Fruit fly (Drosophila melanogaster) whole organism, wandering third instar larva: ENCODE results near the gene Mulk.

Experiments used
- Abd-B ChIP-seq: fragments of >200 bp; optimal IDR thresholded peaks from 2 replicates; lab custom pipeline; 2017; ENCODE audit warnings: missing biosample characterization, missing genetic modification characterization
- CG32264 ChIP-seq: fragments of 200-800 bp; sonication (Bioruptor generic); optimal IDR thresholded peaks from 2 replicates; lab custom pipeline; 2016; ENCODE audit warnings: missing biosample characterization, missing genetic modification characterization
- CG9705 ChIP-seq: fragments of 200-800 bp; sonication (Bioruptor generic); optimal IDR thresholded peaks from 2 replicates; lab custom pipeline; 2018; ENCODE audit warnings: missing biosample characterization, mild to moderate bottlenecking, missing genetic modification characterization
- CrebA ChIP-seq: fragments of 200-800 bp; sonication (Bioruptor generic); optimal IDR thresholded peaks from 2 replicates; lab custom pipeline; 2016; ENCODE audit warnings: missing biosample characterization, mild to moderate bottlenecking, missing genetic modification characterization, borderline replicate concordance
- Dfd ChIP-seq: fragments of >200 bp; optimal IDR thresholded peaks from 2 replicates; lab custom pipeline; 2017; ENCODE audit warnings: missing biosample characterization, missing genetic modification characterization
- Dif ChIP-seq: fragments of 200-275, 200-300 bp; sonication (Bioruptor generic); optimal IDR thresholded peaks from 2 replicates; lab custom pipeline; 2018; ENCODE audit warnings: missing biosample characterization, missing genetic modification characterization; ENCODE audit not compliant: partially characterized antibody
- GATAd ChIP-seq: sonication (Bioruptor generic); optimal IDR thresholded peaks from 2 replicates; lab custom pipeline; 2016; ENCODE audit warnings: missing biosample characterization, missing genetic modification characterization
- HLH106 ChIP-seq: fragments of 200-800 bp; optimal IDR thresholded peaks from 3 replicates; lab custom pipeline; 2019; ENCODE audit warnings: missing biosample characterization, mild to moderate bottlenecking, missing genetic modification characterization, moderate library complexity
- Hnf4 ChIP-seq: fragments of 200-800 bp; sonication (Bioruptor generic); optimal IDR thresholded peaks from 2 replicates; lab custom pipeline; 2016; ENCODE audit warnings: missing biosample characterization, mild to moderate bottlenecking, missing genetic modification characterization
- Hr78 ChIP-seq: fragments of >200 bp; optimal IDR thresholded peaks from 2 replicates; lab custom pipeline; 2017; ENCODE audit warnings: missing biosample characterization, missing genetic modification characterization
- Hr83 ChIP-seq: fragments of 200-300 bp; sonication (Bioruptor generic); optimal IDR thresholded peaks from 2 replicates; lab custom pipeline; 2016; ENCODE audit warnings: missing biosample characterization, mild to moderate bottlenecking, missing genetic modification characterization, moderate library complexity; ENCODE audit not compliant: poor library complexity, severe bottlenecking
- Jra ChIP-seq: sonication (Bioruptor generic); optimal IDR thresholded peaks from 2 replicates; lab custom pipeline; 2016; ENCODE audit warnings: missing biosample characterization, missing genetic modification characterization
- Mio ChIP-seq: sonication (Bioruptor generic); optimal IDR thresholded peaks from 2 replicates; lab custom pipeline; 2016; ENCODE audit warnings: missing biosample characterization, missing genetic modification characterization
- Myc ChIP-seq: fragments of >200 bp; optimal IDR thresholded peaks from 2 replicates; lab custom pipeline; 2017
- N ChIP-seq: fragments of >200 bp; optimal IDR thresholded peaks from 2 replicates; lab custom pipeline; 2018; ENCODE audit warnings: missing biosample characterization, missing external identifiers, missing genetic modification characterization
- OdsH ChIP-seq: fragments of 200-800 bp; sonication (Bioruptor generic); optimal IDR thresholded peaks from 2 replicates; lab custom pipeline; 2016; ENCODE audit warnings: missing biosample characterization, mild to moderate bottlenecking, missing genetic modification characterization
- Rel ChIP-seq, 2 experiments: fragments of 200-800 bp; sonication (Bioruptor generic) in 1 of 2; optimal IDR thresholded peaks; 2 replicates in 1 of 2; 3 replicates in 1 of 2; lab custom pipeline; 2016 to 2019; ENCODE audit warnings: mild to moderate bottlenecking in 2 of 2, missing biosample characterization in 2 of 2, missing genetic modification characterization in 2 of 2, moderate library complexity in 1 of 2
- Sp1 ChIP-seq: fragments of 200-800 bp; sonication (Bioruptor generic); optimal IDR thresholded peaks from 3 replicates; lab custom pipeline; 2019; ENCODE audit warnings: missing biosample characterization, mild to moderate bottlenecking, missing genetic modification characterization, moderate library complexity
- Vsx2 ChIP-seq: fragments of 200-300, 225-300 bp; sonication (Bioruptor generic); optimal IDR thresholded peaks from 2 replicates; lab custom pipeline; 2018; ENCODE audit warnings: missing biosample characterization, missing genetic modification characterization; ENCODE audit not compliant: partially characterized antibody
- br ChIP-seq: fragments of 200-800 bp; sonication (Bioruptor generic); optimal IDR thresholded peaks from 2 replicates; lab custom pipeline; 2016; ENCODE audit warnings: missing biosample characterization, missing genetic modification characterization
- brk ChIP-seq: fragments of 200-800 bp; sonication (Bioruptor generic); optimal IDR thresholded peaks from 2 replicates; lab custom pipeline; 2016; ENCODE audit warnings: missing biosample characterization, mild to moderate bottlenecking, missing genetic modification characterization
- dl ChIP-seq, 2 experiments: fragments of 175-275, 200-275 bp in 1 of 2; fragments of 200-275 bp in 1 of 2; sonication (Bioruptor generic); optimal IDR thresholded peaks; lab custom pipeline; 2018; ENCODE audit warnings: mild to moderate bottlenecking in 2 of 2, missing biosample characterization in 2 of 2, missing genetic modification characterization in 2 of 2, moderate library complexity in 2 of 2; ENCODE audit not compliant: partially characterized antibody in 2 of 2, insufficient read depth in 1 of 2
- dmrt93B ChIP-seq: fragments of 200-800 bp; sonication (Bioruptor generic); optimal IDR thresholded peaks from 2 replicates; lab custom pipeline; 2018; ENCODE audit warnings: missing biosample characterization, mild to moderate bottlenecking, missing genetic modification characterization
- dsf ChIP-seq: sonication (Bioruptor generic); optimal IDR thresholded peaks from 2 replicates; lab custom pipeline; 2016; ENCODE audit warnings: missing biosample characterization, missing genetic modification characterization, borderline replicate concordance
- ey ChIP-seq: fragments of 200-800 bp; sonication (Bioruptor generic); optimal IDR thresholded peaks from 2 replicates; lab custom pipeline; 2016; ENCODE audit warnings: missing biosample characterization, missing genetic modification characterization
- foxo ChIP-seq, 2 experiments: fragments of 200-800 bp; sonication (Bioruptor generic); optimal IDR thresholded peaks; 2 replicates in 1 of 2; 3 replicates in 1 of 2; lab custom pipeline; 2016 to 2017; ENCODE audit warnings: missing biosample characterization in 2 of 2, missing genetic modification characterization in 2 of 2
- fru ChIP-seq: fragments of 200-800 bp; sonication (Bioruptor generic); optimal IDR thresholded peaks from 3 replicates; lab custom pipeline; 2016; ENCODE audit warnings: missing biosample characterization, mild to moderate bottlenecking, missing genetic modification characterization
- h ChIP-seq: fragments of 200-800 bp; sonication (Bioruptor generic); optimal IDR thresholded peaks from 3 replicates; lab custom pipeline; 2016; ENCODE audit warnings: missing biosample characterization, mild to moderate bottlenecking, missing genetic modification characterization
- jim ChIP-seq: fragments of 175-275, 200-325 bp; sonication (Bioruptor generic); optimal IDR thresholded peaks from 2 replicates; lab custom pipeline; 2016; ENCODE audit warnings: missing biosample characterization, mild to moderate bottlenecking, missing genetic modification characterization
- lola ChIP-seq: fragments of >200 bp; optimal IDR thresholded peaks from 2 replicates; lab custom pipeline; 2017; ENCODE audit warnings: missing biosample characterization, missing genetic modification characterization
- pan ChIP-seq: fragments of >200 bp; optimal IDR thresholded peaks from 2 replicates; lab custom pipeline; 2017
- psq ChIP-seq: fragments of 200-800 bp; sonication (Bioruptor generic); optimal IDR thresholded peaks from 3 replicates; lab custom pipeline; 2017; ENCODE audit warnings: missing biosample characterization, mild to moderate bottlenecking, missing genetic modification characterization, moderate library complexity
- rgr ChIP-seq: fragments of 200-800 bp; sonication (Bioruptor generic); optimal IDR thresholded peaks from 3 replicates; lab custom pipeline; 2016; ENCODE audit warnings: missing biosample characterization, mild to moderate bottlenecking, missing genetic modification characterization
- sage ChIP-seq: fragments of 200-800 bp; sonication (Bioruptor generic); optimal IDR thresholded peaks from 2 replicates; lab custom pipeline; 2016; ENCODE audit warnings: missing biosample characterization, mild to moderate bottlenecking, missing genetic modification characterization
- sv ChIP-seq: fragments of 200-800 bp; sonication (Bioruptor generic); optimal IDR thresholded peaks from 3 replicates; lab custom pipeline; 2016; ENCODE audit warnings: missing biosample characterization, missing genetic modification characterization
- tai ChIP-seq: sonication (Bioruptor generic); optimal IDR thresholded peaks from 2 replicates; lab custom pipeline; 2016; ENCODE audit warnings: missing biosample characterization, missing genetic modification characterization
- usp ChIP-seq: fragments of >200 bp; optimal IDR thresholded peaks from 2 replicates; lab custom pipeline; 2017; ENCODE audit warnings: missing biosample characterization, missing genetic modification characterization
- woc ChIP-seq: sonication (Bioruptor generic); optimal IDR thresholded peaks from 2 replicates; lab custom pipeline; 2016; ENCODE audit warnings: missing biosample characterization, mild to moderate bottlenecking, missing genetic modification characterization

Gene Mulk

DNA sequence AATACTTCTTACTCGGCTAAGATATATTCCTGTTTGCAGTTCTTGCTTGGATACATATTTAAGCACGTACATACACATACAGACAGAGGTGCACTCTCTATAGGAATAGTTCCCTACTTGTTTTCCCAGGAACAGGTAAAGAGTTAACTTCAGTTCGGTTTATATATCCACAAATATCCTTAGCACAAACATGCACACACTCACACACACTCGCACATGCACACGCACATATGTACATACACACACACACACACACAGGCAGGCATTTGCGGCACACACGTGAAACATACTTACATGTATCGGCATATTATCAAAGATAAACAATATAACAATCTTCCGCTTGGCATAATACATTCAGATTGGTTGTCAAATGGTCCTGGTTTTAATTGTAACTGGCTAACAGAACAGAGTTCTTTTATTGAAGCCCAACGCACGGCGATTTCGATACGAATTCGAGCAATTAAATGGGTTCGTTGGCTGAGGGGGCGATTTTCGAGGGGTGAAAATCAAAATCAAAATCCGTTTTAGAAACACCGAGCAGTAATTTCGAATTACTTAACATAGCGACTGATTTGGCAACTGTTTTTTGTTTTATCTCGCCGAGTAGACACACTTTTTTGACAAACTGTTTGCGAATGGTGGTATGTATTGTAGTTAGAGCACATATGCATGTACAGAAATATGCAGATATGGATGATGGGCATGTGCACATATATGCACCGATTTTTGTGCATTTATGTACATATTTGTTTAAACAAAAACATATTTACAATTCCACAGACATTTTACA lies 9.7 kb upstream of the Mulk start:
- peak; percentile 52 for TF ChIP-seq N (GFP tag; lab: Kevin White, UChicago)
- no peak for TF ChIP-seq OdsH (GFP tag; lab: Kevin White, UChicago)
- peak; percentile 9 for TF ChIP-seq ey (GFP tag; lab: Kevin White, UChicago)
- TF ChIP-seq Dfd (GFP tag; lab: Kevin White, UChicago), result peak; percentile 93
- TF ChIP-seq foxo (GFP tag; optimal IDR thresholded peaks at IDR 0.05; lab: Kevin White, UChicago), result no peak
- TF ChIP-seq dl (GFP tag; optimal IDR thresholded peaks at IDR 0.05; lab: Kevin White, UChicago; ENCODE audit: insufficient read depth in 1 of 2, partially characterized antibody in 2 of 2), result no peak
- no peak for TF ChIP-seq Dif (GFP tag; lab: Kevin White, UChicago)

DNA sequence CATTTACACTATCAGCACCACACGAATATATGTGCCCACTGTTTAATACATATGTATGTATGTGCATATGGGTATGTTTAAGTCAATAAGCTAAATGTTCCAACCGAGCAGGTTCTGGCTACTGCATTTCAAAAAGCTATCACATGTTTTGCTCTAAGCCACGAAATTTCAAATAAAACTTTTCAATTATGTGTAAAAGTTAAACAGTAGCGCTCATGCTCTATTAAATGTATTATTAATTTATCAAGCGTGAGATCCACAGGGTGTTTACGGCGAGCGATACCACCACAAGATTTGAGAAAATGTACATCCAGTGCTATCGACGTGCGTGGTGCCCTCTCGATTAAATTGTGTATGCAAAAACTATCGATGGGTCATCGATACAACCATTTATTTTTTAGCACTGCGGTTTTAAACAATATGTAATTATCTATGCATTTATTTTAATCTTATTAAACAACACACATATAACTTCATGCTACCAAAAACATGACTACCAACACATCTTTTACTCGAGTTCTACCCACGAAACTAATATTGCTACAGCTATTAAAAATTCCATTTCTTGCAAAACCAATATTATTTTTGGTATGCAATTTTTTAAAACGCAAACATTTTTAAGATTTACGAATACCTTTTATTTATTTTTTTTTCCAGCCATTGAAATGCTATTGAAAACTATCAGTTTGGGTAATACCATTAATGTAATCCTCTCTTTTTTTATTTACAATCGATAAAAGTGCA lies 8.9 kb upstream of the Mulk start, which contains the start of gene Pten:
Pten (minus strand) TSS at position 300 of the 744 bp plus-strand sequence.
- no peak for TF ChIP-seq N (GFP tag; lab: Kevin White, UChicago)
- peak; percentile 36 for TF ChIP-seq psq (GFP tag; lab: Kevin White, UChicago)
- TF ChIP-seq sv (GFP tag; lab: Kevin White, UChicago), result peak; percentile 59
- TF ChIP-seq Hr83, result peak; percentile 65
- TF ChIP-seq GATAd, result no peak
- no peak for TF ChIP-seq dmrt93B (GFP tag; lab: Kevin White, UChicago)
- peak; percentile 2 for TF ChIP-seq dsf (GFP tag; lab: Kevin White, UChicago)
- no peak for TF ChIP-seq Hnf4 (GFP tag; lab: Kevin White, UChicago)
- TF ChIP-seq HLH106 (tag; lab: Kevin White, UChicago), result no peak
- no peak for TF ChIP-seq foxo (GFP tag; optimal IDR thresholded peaks at IDR 0.05; lab: Kevin White, UChicago)
- no peak for TF ChIP-seq Rel (GFP tag; optimal IDR thresholded peaks at IDR 0.05; lab: Kevin White, UChicago)
- no peak for TF ChIP-seq Rel (tag; optimal IDR thresholded peaks at IDR 0.05; lab: Kevin White, UChicago)
- TF ChIP-seq Dif (GFP tag; lab: Kevin White, UChicago), result peak; percentile 99
- peak; percentile 99 for TF ChIP-seq Vsx2 (GFP tag; lab: Kevin White, UChicago)
- TF ChIP-seq jim, result no peak
- no peak for TF ChIP-seq Dfd (GFP tag; lab: Kevin White, UChicago)
- peak; percentile 53 for TF ChIP-seq woc (GFP tag; lab: Kevin White, UChicago)
- no peak for TF ChIP-seq lola (GFP tag; lab: Kevin White, UChicago)
- no peak for TF ChIP-seq pan (lab: Kevin White, UChicago)
- TF ChIP-seq br (GFP tag; lab: Kevin White, UChicago), result no peak
- no peak for TF ChIP-seq rgr
- TF ChIP-seq sage (GFP tag; lab: Kevin White, UChicago), result no peak
- peak; percentile 24 for TF ChIP-seq CG9705 (GFP tag; lab: Kevin White, UChicago)
- no peak for TF ChIP-seq Abd-B
- peak; percentile 59 to 88 for TF ChIP-seq dl (GFP tag; optimal IDR thresholded peaks at IDR 0.05; lab: Kevin White, UChicago; ENCODE audit: insufficient read depth in 1 of 2, partially characterized antibody in 2 of 2)
- TF ChIP-seq Sp1 (GFP tag; lab: Kevin White, UChicago), result no peak
- TF ChIP-seq fru (GFP tag; lab: Kevin White, UChicago), result no peak
- peak; percentile 41 for TF ChIP-seq Jra (GFP tag; lab: Kevin White, UChicago)
- no peak for TF ChIP-seq OdsH (GFP tag; lab: Kevin White, UChicago)
- TF ChIP-seq h (GFP tag; lab: Kevin White, UChicago), result no peak
- TF ChIP-seq CG32264 (GFP tag; lab: Kevin White, UChicago), result no peak
- no peak for TF ChIP-seq usp (GFP tag; lab: Kevin White, UChicago)
- no peak for TF ChIP-seq Hr78
- TF ChIP-seq tai (GFP tag; lab: Kevin White, UChicago), result no peak
- peak; percentile 30 for TF ChIP-seq ey (GFP tag; lab: Kevin White, UChicago)
- TF ChIP-seq Myc (lab: Kevin White, UChicago), result no peak
- no peak for TF ChIP-seq Mio (GFP tag; lab: Kevin White, UChicago)
- no peak for TF ChIP-seq CrebA (GFP tag; lab: Kevin White, UChicago)
- TF ChIP-seq brk (GFP tag; lab: Kevin White, UChicago), result peak; percentile 16
- TF ChIP-seq, all 38 proteins: peak for 12
